Worm (Caenorhabditis elegans) whole organism, late embryonic: ENCODE measurements around the gene msp-64.

Source experiments
- F13H6.1 ChIP-seq: sonication (generic microtip); optimal IDR thresholded peaks from 2 replicates; lab custom pipeline; 2016; ENCODE audit warnings: missing genetic modification characterization, missing compliant biosample characterization
- ceh-14 ChIP-seq: sonication (generic microtip); optimal IDR thresholded peaks from 2 replicates; lab custom pipeline; 2016; ENCODE audit warnings: missing genotype, missing genetic modification characterization, missing compliant biosample characterization
- dve-1 ChIP-seq: sonication (generic microtip); optimal IDR thresholded peaks from 2 replicates; lab custom pipeline; 2017; ENCODE audit warnings: antibody characterized with exemption, mild to moderate bottlenecking, missing genetic modification characterization, missing compliant biosample characterization
- fkh-10 ChIP-seq: fragments of 150-350 bp; optimal IDR thresholded peaks from 2 replicates; lab custom pipeline; 2014; ENCODE audit warnings: missing biosample characterization, missing genetic modification reagents, missing genetic modification characterization
- hlh-30 ChIP-seq: sonication (generic microtip); optimal IDR thresholded peaks from 2 replicates; lab custom pipeline; 2017; ENCODE audit warnings: antibody characterized with exemption, missing genetic modification characterization, missing compliant biosample characterization; ENCODE audit not compliant: insufficient read depth
- madf-2 ChIP-seq: sonication (generic microtip); optimal IDR thresholded peaks from 2 replicates; lab custom pipeline; 2017; ENCODE audit warnings: missing genetic modification characterization, missing compliant biosample characterization
- nhr-11 ChIP-seq: fragments of 150-350 bp; optimal IDR thresholded peaks from 2 replicates; lab custom pipeline; 2014; ENCODE audit warnings: missing biosample characterization, missing genetic modification characterization
- pqm-1 ChIP-seq: sonication (generic microtip); optimal IDR thresholded peaks from 2 replicates; lab custom pipeline; 2016; ENCODE audit warnings: missing genetic modification characterization, missing compliant biosample characterization
- sdc-2 ChIP-seq: sonication (generic microtip); optimal IDR thresholded peaks from 2 replicates; lab custom pipeline; 2016; ENCODE audit warnings: missing genotype, missing genetic modification characterization, missing compliant biosample characterization

ce11 chrII:5797348-5797977, 12.7 kb downstream of the msp-64 start, which contains the start of the genes msp-63 and msp-142:
- TF ChIP-seq fkh-10 (GFP tag; lab: Kevin White, UChicago) = no peak
- TF ChIP-seq ceh-14 (tag; lab: Kevin White, UChicago) = no peak
- no peak for TF ChIP-seq madf-2 (tag; lab: Kevin White, UChicago)
- no peak for TF ChIP-seq dve-1
- TF ChIP-seq sdc-2 (tag; lab: Kevin White, UChicago) = no peak
- TF ChIP-seq F13H6.1 = no peak
- no peak for TF ChIP-seq nhr-11
- TF ChIP-seq pqm-1 (tag; lab: Kevin White, UChicago) = no peak
- no peak for TF ChIP-seq hlh-30 (tag; lab: Kevin White, UChicago)
